Fruit fly (Drosophila melanogaster) whole organism, adult: ENCODE data around the gene CG8675.

Experiments
- cnc ChIP-seq, 2 experiments: fragments of >200 bp; optimal IDR thresholded peaks; 2 replicates each; lab custom pipeline; 2017
- toe ChIP-seq: fragments of 200-800 bp; sonication (Bioruptor generic); optimal IDR thresholded peaks from 2 replicates; lab custom pipeline; 2016; ENCODE audit warnings: missing biosample characterization, missing genetic modification characterization

- TF ChIP-seq cnc (optimal IDR thresholded peaks at IDR 0.05; lab: Kevin White, UChicago), result no peak
- no peak for TF ChIP-seq toe
Measured at dm6 chrX:17244854-17245253, 4.4 kb downstream of the CG8675 start, which contains the start of gene CG8915.
